Worm (Caenorhabditis elegans) whole organism, mixed stage, embryonic: Measurements from ENCODE around the gene glrx-3.

Experiments
- ceh-39 ChIP-seq: fragments of 150-350 bp; optimal IDR thresholded peaks from 2 replicates; lab custom pipeline; 2014; ENCODE audit warnings: missing biosample characterization, missing genetic modification characterization
- elt-1 ChIP-seq: sonication (generic microtip); optimal IDR thresholded peaks from 2 replicates; lab custom pipeline; 2017; ENCODE audit warnings: missing genetic modification characterization, mild to moderate bottlenecking, missing compliant biosample characterization, antibody characterized with exemption, moderate library complexity, borderline replicate concordance; ENCODE audit not compliant: insufficient read depth
- elt-3 ChIP-seq: fragments of 150-350 bp; optimal IDR thresholded peaks from 2 replicates; lab custom pipeline; 2014; ENCODE audit warnings: missing biosample characterization, missing genetic modification characterization
- flh-1 ChIP-seq: fragments of 200-800 bp; sonication (Bioruptor generic); optimal IDR thresholded peaks from 2 replicates; lab custom pipeline; 2018; ENCODE audit warnings: mild to moderate bottlenecking, missing genetic modification characterization, moderate library complexity, missing compliant biosample characterization
- mab-5 ChIP-seq: fragments of 150-350 bp; optimal IDR thresholded peaks from 2 replicates; lab custom pipeline; 2014; ENCODE audit warnings: missing biosample characterization, missing genetic modification characterization
- mep-1 ChIP-seq: fragments of 150-350 bp; optimal IDR thresholded peaks from 2 replicates; lab custom pipeline; 2017; ENCODE audit warnings: missing biosample characterization, missing genetic modification reagents, missing genetic modification characterization, inconsistent platforms
- nhr-12 ChIP-seq: fragments of 150-350 bp; optimal IDR thresholded peaks from 2 replicates; lab custom pipeline; 2014; ENCODE audit warnings: missing biosample characterization, missing genetic modification characterization
- nhr-2 ChIP-seq: fragments of 150-350 bp; optimal IDR thresholded peaks from 2 replicates; lab custom pipeline; 2014; ENCODE audit warnings: missing biosample characterization, missing genetic modification characterization
- nhr-237 ChIP-seq: fragments of 150-350 bp; optimal IDR thresholded peaks from 2 replicates; lab custom pipeline; 2014; ENCODE audit warnings: missing biosample characterization, missing genetic modification characterization
- nhr-76 ChIP-seq: sonication (generic microtip); optimal IDR thresholded peaks from 2 replicates; lab custom pipeline; 2017; ENCODE audit warnings: missing biosample characterization, missing genetic modification characterization
- pha-4 ChIP-seq: fragments of 150-350 bp; optimal IDR thresholded peaks from 2 replicates; lab custom pipeline; 2018; ENCODE audit warnings: missing biosample characterization, missing genetic modification reagents, missing genetic modification characterization
- tbx-8 ChIP-seq: fragments of 200-800 bp; sonication (Bioruptor generic); optimal IDR thresholded peaks from 2 replicates; lab custom pipeline; 2018; ENCODE audit warnings: mild to moderate bottlenecking, missing genetic modification characterization, moderate library complexity, missing compliant biosample characterization
- unc-62 ChIP-seq: fragments of 150-350 bp; optimal IDR thresholded peaks from 2 replicates; lab custom pipeline; 2014; ENCODE audit warnings: missing biosample characterization, missing genetic modification reagents, missing genetic modification characterization
- ztf-11 ChIP-seq: fragments of 150-350 bp; optimal IDR thresholded peaks from 2 replicates; lab custom pipeline; 2014; ENCODE audit warnings: missing biosample characterization, missing genetic modification characterization

DNA sequence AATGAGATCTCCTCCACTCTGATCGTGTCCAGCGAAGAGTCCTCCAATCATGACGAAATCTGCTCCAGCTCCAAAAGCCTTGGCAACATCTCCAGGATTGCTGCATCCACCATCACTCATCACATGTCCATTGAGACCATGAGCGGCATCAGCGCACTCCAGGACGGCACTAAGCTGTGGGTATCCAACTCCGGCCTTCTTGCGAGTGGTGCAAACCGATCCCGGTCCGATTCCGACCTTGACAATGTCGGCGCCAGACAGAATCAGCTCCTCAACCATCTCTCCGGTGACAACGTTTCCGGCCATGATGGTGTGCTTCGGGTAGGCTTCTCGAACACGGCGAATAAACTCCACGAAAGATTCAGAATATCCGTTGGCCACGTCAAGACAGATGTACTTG is 29.4 kb upstream of the glrx-3 start:
- TF ChIP-seq unc-62 (GFP tag; lab: Kevin White, UChicago) (no peak), mab-5 (tag; lab: Kevin White, UChicago) (no peak), nhr-76 (tag; lab: Kevin White, UChicago) (no peak), flh-1 (GFP tag; lab: Kevin White, UChicago) (no peak), ztf-11 (tag; lab: Kevin White, UChicago) (no peak), elt-1 (tag; lab: Kevin White, UChicago) (no peak), pha-4 (no peak), ceh-39 (tag; lab: Kevin White, UChicago) (no peak), tbx-8 (GFP tag; lab: Kevin White, UChicago) (no peak), nhr-12 (no peak), nhr-2 (no peak), elt-3 (tag; lab: Kevin White, UChicago) (no peak), mep-1 (tag; lab: Kevin White, UChicago) (no peak), nhr-237 (tag; lab: Kevin White, UChicago) (no peak)
